Worm (Caenorhabditis elegans) whole organism, late embryonic: ENCODE measurements around the gene sid-2.
A peak's percentile ranks its signal among the peaks of the same experiment; 100 is the strongest.

Experiments used
- C38D4.7 ChIP-seq: fragments of 200-800 bp; sonication (Bioruptor generic); optimal IDR thresholded peaks from 2 replicates; lab custom pipeline; 2018; ENCODE audit warnings: mild to moderate bottlenecking, missing genetic modification characterization, moderate library complexity, missing compliant biosample characterization
- F13H6.1 ChIP-seq: sonication (generic microtip); optimal IDR thresholded peaks from 2 replicates; lab custom pipeline; 2016; ENCODE audit warnings: missing genetic modification characterization, missing compliant biosample characterization
- K09A11.1 ChIP-seq: sonication (generic microtip); optimal IDR thresholded peaks from 2 replicates; lab custom pipeline; 2017; ENCODE audit warnings: antibody characterized with exemption, mild to moderate bottlenecking, missing genetic modification characterization, missing compliant biosample characterization; ENCODE audit not compliant: insufficient read depth
- T23F11.4 ChIP-seq: fragments of 200-800 bp; sonication (Bioruptor generic); optimal IDR thresholded peaks from 2 replicates; lab custom pipeline; 2018; ENCODE audit warnings: mild to moderate bottlenecking, missing genetic modification characterization, missing compliant biosample characterization
- Y22D7AL.16 ChIP-seq: sonication (generic microtip); optimal IDR thresholded peaks from 2 replicates; lab custom pipeline; 2016; ENCODE audit warnings: missing genetic modification characterization, missing compliant biosample characterization
- ahr-1 ChIP-seq: sonication (generic microtip); optimal IDR thresholded peaks from 2 replicates; lab custom pipeline; 2016; ENCODE audit warnings: missing genetic modification characterization, missing compliant biosample characterization
- ceh-19 ChIP-seq: fragments of 200-800 bp; sonication (Bioruptor generic); optimal IDR thresholded peaks from 2 replicates; lab custom pipeline; 2018; ENCODE audit warnings: mild to moderate bottlenecking, missing genetic modification characterization, missing compliant biosample characterization
- ceh-22 ChIP-seq: sonication (generic microtip); optimal IDR thresholded peaks from 2 replicates; lab custom pipeline; 2017; ENCODE audit warnings: missing biosample characterization, missing genetic modification characterization
- ceh-24 ChIP-seq: sonication (generic microtip); optimal IDR thresholded peaks from 2 replicates; lab custom pipeline; 2016; ENCODE audit warnings: mild to moderate bottlenecking, missing genetic modification characterization, missing compliant biosample characterization
- ceh-30 ChIP-seq: fragments of 150-350 bp; optimal IDR thresholded peaks from 2 replicates; lab custom pipeline; 2014; ENCODE audit warnings: missing biosample characterization, missing genetic modification characterization
- ceh-45 ChIP-seq: fragments of 200-800 bp; sonication (Bioruptor generic); IDR thresholded peaks from 2 replicates; pipeline ENCODE4 v1.3.6; 2022; ENCODE audit warnings: missing genetic modification reagents, missing genetic modification characterization, missing compliant biosample characterization
- ceh-48 ChIP-seq: sonication (generic microtip); optimal IDR thresholded peaks from 2 replicates; lab custom pipeline; 2016; ENCODE audit warnings: missing genetic modification characterization, inconsistent platforms, missing compliant biosample characterization
- ceh-6 ChIP-seq: fragments of 200-800 bp; sonication (Bioruptor generic); optimal IDR thresholded peaks from 2 replicates; lab custom pipeline; 2018; ENCODE audit warnings: mild to moderate bottlenecking, missing genetic modification characterization, missing compliant biosample characterization
- ceh-9 ChIP-seq: sonication (generic microtip); optimal IDR thresholded peaks from 2 replicates; lab custom pipeline; 2016; ENCODE audit warnings: mild to moderate bottlenecking, missing genetic modification characterization, inconsistent platforms, missing compliant biosample characterization
- che-1 ChIP-seq: sonication (generic microtip); optimal IDR thresholded peaks from 2 replicates; lab custom pipeline; 2016; ENCODE audit warnings: mild to moderate bottlenecking, missing genetic modification characterization, missing compliant biosample characterization
- dmd-4 ChIP-seq: sonication (generic microtip); optimal IDR thresholded peaks from 2 replicates; lab custom pipeline; 2016; ENCODE audit warnings: borderline replicate concordance, missing genetic modification characterization, missing compliant biosample characterization
- elt-4 ChIP-seq: sonication (generic microtip); optimal IDR thresholded peaks from 2 replicates; lab custom pipeline; 2016; ENCODE audit warnings: missing genetic modification characterization, missing compliant biosample characterization
- ets-4 ChIP-seq: sonication (generic microtip); optimal IDR thresholded peaks from 2 replicates; lab custom pipeline; 2016; ENCODE audit warnings: missing genetic modification characterization, missing compliant biosample characterization
- fax-1 ChIP-seq: sonication (generic microtip); optimal IDR thresholded peaks from 2 replicates; lab custom pipeline; 2016; ENCODE audit warnings: missing genotype, missing genetic modification characterization, missing compliant biosample characterization
- fkh-6 ChIP-seq: sonication (generic microtip); optimal IDR thresholded peaks from 2 replicates; lab custom pipeline; 2016; ENCODE audit warnings: missing genetic modification characterization, missing compliant biosample characterization
- gmeb-2 ChIP-seq: sonication (generic microtip); optimal IDR thresholded peaks from 2 replicates; lab custom pipeline; 2016; ENCODE audit warnings: missing genetic modification characterization, inconsistent platforms, missing compliant biosample characterization
- hlh-6 ChIP-seq: sonication (generic microtip); optimal IDR thresholded peaks from 2 replicates; lab custom pipeline; 2016; ENCODE audit warnings: missing genotype, missing genetic modification characterization, missing compliant biosample characterization
- madf-2 ChIP-seq: sonication (generic microtip); optimal IDR thresholded peaks from 2 replicates; lab custom pipeline; 2017; ENCODE audit warnings: missing genetic modification characterization, missing compliant biosample characterization
- mec-3 ChIP-seq: sonication (generic microtip); optimal IDR thresholded peaks from 2 replicates; lab custom pipeline; 2016; ENCODE audit warnings: borderline replicate concordance, missing genetic modification characterization, missing compliant biosample characterization
- nfya-1 ChIP-seq: sonication (generic microtip); optimal IDR thresholded peaks from 2 replicates; lab custom pipeline; 2017; ENCODE audit warnings: missing genetic modification characterization, mild to moderate bottlenecking, missing compliant biosample characterization, antibody characterized with exemption, moderate library complexity
- odd-2 ChIP-seq: sonication (generic microtip); optimal IDR thresholded peaks from 2 replicates; lab custom pipeline; 2017; ENCODE audit warnings: antibody characterized with exemption, mild to moderate bottlenecking, missing genetic modification characterization, missing compliant biosample characterization
- pat-9 ChIP-seq: fragments of 200-800 bp; sonication (Bioruptor generic); optimal IDR thresholded peaks from 2 replicates; lab custom pipeline; 2018; ENCODE audit warnings: mild to moderate bottlenecking, missing genetic modification characterization, moderate library complexity, missing compliant biosample characterization
- pax-1 ChIP-seq: fragments of 150-350 bp; optimal IDR thresholded peaks from 2 replicates; lab custom pipeline; 2014; ENCODE audit warnings: missing biosample characterization, missing genetic modification characterization
- pha-2 ChIP-seq: sonication (generic microtip); optimal IDR thresholded peaks from 2 replicates; lab custom pipeline; 2017; ENCODE audit warnings: mild to moderate bottlenecking, missing genetic modification characterization, missing compliant biosample characterization
- pha-4 ChIP-seq: fragments of 150-350 bp; optimal IDR thresholded peaks from 2 replicates; lab custom pipeline; 2018; ENCODE audit warnings: missing biosample characterization, missing genetic modification reagents, missing genetic modification characterization
- rnt-1 ChIP-seq: sonication (generic microtip); optimal IDR thresholded peaks from 2 replicates; lab custom pipeline; 2016; ENCODE audit warnings: missing genetic modification characterization, missing compliant biosample characterization
- sdc-2 ChIP-seq: sonication (generic microtip); optimal IDR thresholded peaks from 2 replicates; lab custom pipeline; 2016; ENCODE audit warnings: missing genotype, missing genetic modification characterization, missing compliant biosample characterization
- syd-9 ChIP-seq: sonication (generic microtip); optimal IDR thresholded peaks from 2 replicates; lab custom pipeline; 2016; ENCODE audit warnings: mild to moderate bottlenecking, missing genetic modification characterization, moderate library complexity, missing compliant biosample characterization
- ttx-3 ChIP-seq: sonication (generic microtip); optimal IDR thresholded peaks from 2 replicates; lab custom pipeline; 2016; ENCODE audit warnings: missing genetic modification reagents, missing genetic modification characterization, missing compliant biosample characterization
- unc-3 ChIP-seq, 2 experiments: fragments of 200-800 bp in 1 of 2; sonication (Bioruptor generic) in 1 of 2; sonication (generic microtip) in 1 of 2; conservative IDR thresholded peaks in 1 of 2; optimal IDR thresholded peaks in 1 of 2; 2 replicates each; pipeline versions ENCODE4 v1.3.6 to Lab custom; 2016 to 2022; ENCODE audit warnings: missing compliant biosample characterization in 2 of 2, missing genetic modification characterization in 2 of 2, missing genetic modification reagents in 1 of 2
- unc-42 ChIP-seq: sonication (generic microtip); optimal IDR thresholded peaks from 2 replicates; lab custom pipeline; 2016; ENCODE audit warnings: missing genotype, missing genetic modification characterization, missing compliant biosample characterization
- zip-5 ChIP-seq: sonication (generic microtip); optimal IDR thresholded peaks from 2 replicates; lab custom pipeline; 2016; ENCODE audit warnings: missing genetic modification characterization, missing compliant biosample characterization
- ztf-16 ChIP-seq: sonication (generic microtip); optimal IDR thresholded peaks from 2 replicates; lab custom pipeline; 2017; ENCODE audit warnings: missing genetic modification characterization, missing compliant biosample characterization

The sid-2 gene

ce11 chrIII:13722387-13723122 lies 43.3 kb downstream of the sid-2 start:
- TF ChIP-seq unc-3 (GFP tag; conservative IDR thresholded peaks at IDR 0.05; lab: Robert Waterston, UW): no peak
- no peak for TF ChIP-seq unc-3 (tag; optimal IDR thresholded peaks at IDR 0.05; lab: Kevin White, UChicago)
- no peak for TF ChIP-seq mec-3 (tag; lab: Kevin White, UChicago)
- no peak for TF ChIP-seq ceh-45 (GFP tag; lab: Robert Waterston, UW)
- no peak for TF ChIP-seq madf-2 (tag; lab: Kevin White, UChicago)
- TF ChIP-seq sdc-2 (tag; lab: Kevin White, UChicago): no peak
- TF ChIP-seq ceh-48 (tag; lab: Kevin White, UChicago): peak; percentile 24
- no peak for TF ChIP-seq rnt-1 (tag; lab: Kevin White, UChicago)
- TF ChIP-seq che-1 (tag; lab: Kevin White, UChicago): no peak
- TF ChIP-seq F13H6.1 (tag; lab: Kevin White, UChicago): no peak
- TF ChIP-seq pat-9: no peak
- no peak for TF ChIP-seq unc-42 (tag; lab: Kevin White, UChicago)
- TF ChIP-seq syd-9 (tag; lab: Kevin White, UChicago): no peak
- peak; percentile 11 for TF ChIP-seq hlh-6
- no peak for TF ChIP-seq pha-4 (tag; lab: Kevin White, UChicago)

- TF ChIP-seq sdc-2 (tag; lab: Kevin White, UChicago): no peak
- no peak for TF ChIP-seq ceh-9
- TF ChIP-seq madf-2 (tag; lab: Kevin White, UChicago): no peak
- TF ChIP-seq che-1 (tag; lab: Kevin White, UChicago): no peak
- TF ChIP-seq pat-9: no peak
- TF ChIP-seq syd-9 (tag; lab: Kevin White, UChicago): no peak
- TF ChIP-seq pha-2: peak; percentile 2
- no peak for TF ChIP-seq ceh-30 (tag; lab: Kevin White, UChicago)
- TF ChIP-seq T23F11.4: no peak
These were observed 45.0 kb downstream of the sid-2 start for ce11 chrIII:13724018-13724892.

ce11 chrIII:13729760-13730159 lies 50.5 kb downstream of the sid-2 start:
- TF ChIP-seq pat-9: no peak
- TF ChIP-seq fkh-6: no peak
- no peak for TF ChIP-seq rnt-1 (tag; lab: Kevin White, UChicago)
- no peak for TF ChIP-seq elt-4
- no peak for TF ChIP-seq odd-2 (tag; lab: Kevin White, UChicago)
- no peak for TF ChIP-seq C38D4.7 (GFP tag; lab: Kevin White, UChicago)
- TF ChIP-seq ztf-16 (tag; lab: Kevin White, UChicago): no peak
- TF ChIP-seq ahr-1 (tag; lab: Kevin White, UChicago): no peak
- TF ChIP-seq gmeb-2 (tag; lab: Kevin White, UChicago): no peak
- no peak for TF ChIP-seq K09A11.1 (tag; lab: Kevin White, UChicago)
- TF ChIP-seq zip-5: no peak
- no peak for TF ChIP-seq nfya-1 (tag; lab: Kevin White, UChicago)
- TF ChIP-seq fax-1 (tag; lab: Kevin White, UChicago): no peak
- TF ChIP-seq Y22D7AL.16 (tag; lab: Kevin White, UChicago): no peak
- TF ChIP-seq ceh-6: no peak

ce11 chrIII:13731589-13731988 lies 52.3 kb downstream of the sid-2 start, which contains the start of gene W06F12.2:
W06F12.2 (minus strand) TSS chrIII:13731689.
- no peak for TF ChIP-seq ceh-30 (tag; lab: Kevin White, UChicago)
- no peak for TF ChIP-seq ztf-16 (tag; lab: Kevin White, UChicago)
- TF ChIP-seq madf-2 (tag; lab: Kevin White, UChicago): no peak
- TF ChIP-seq ttx-3 (tag; lab: Kevin White, UChicago): no peak
- TF ChIP-seq fax-1 (tag; lab: Kevin White, UChicago): no peak
- TF ChIP-seq ets-4 (tag; lab: Kevin White, UChicago): no peak
- TF ChIP-seq pax-1: no peak
- no peak for TF ChIP-seq dmd-4
- no peak for TF ChIP-seq ceh-45 (GFP tag; lab: Robert Waterston, UW)
- TF ChIP-seq ceh-19 (GFP tag; lab: Kevin White, UChicago): no peak
- no peak for TF ChIP-seq pat-9
- no peak for TF ChIP-seq odd-2 (tag; lab: Kevin White, UChicago)
- no peak for TF ChIP-seq ceh-24 (tag; lab: Kevin White, UChicago)
- TF ChIP-seq ceh-22 (tag; lab: Kevin White, UChicago): no peak
- no peak for TF ChIP-seq ceh-9
- TF ChIP-seq, all 69 proteins: peak for 0
